Fruit fly (Drosophila melanogaster) whole organism: ENCODE results near the gene nAChRalpha6.

ENCODE experiments used
- Dll ChIP-seq: fragments of >200 bp; optimal IDR thresholded peaks from 2 replicates; lab custom pipeline; 2017
- usp ChIP-seq: fragments of >200 bp; optimal IDR thresholded peaks from 2 replicates; lab custom pipeline; 2017; ENCODE audit warnings: missing biosample characterization, missing genetic modification characterization, mixed read lengths

DNA sequence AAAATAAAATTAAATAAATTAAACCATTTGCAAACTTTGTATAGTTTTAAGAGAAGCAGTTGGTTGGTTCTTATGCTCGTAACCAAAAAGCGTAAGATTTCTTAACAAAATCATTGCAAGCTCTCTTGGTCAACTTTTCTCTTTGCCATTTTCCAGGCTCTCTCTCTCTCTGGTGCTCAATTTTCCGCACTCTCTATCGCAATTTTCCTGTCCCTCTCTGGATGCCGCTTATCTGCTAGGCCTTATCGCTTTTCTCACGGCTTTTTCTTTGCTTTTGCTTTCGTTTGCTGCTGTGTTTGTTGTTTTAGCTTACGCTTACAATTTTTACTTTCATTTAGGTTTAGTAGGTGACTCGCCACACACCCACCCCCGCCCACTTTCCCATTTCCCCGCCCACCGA is 141.4 kb downstream of the nAChRalpha6 start:
- TF ChIP-seq Dll (lab: Kevin White, UChicago) = no peak
- no peak for TF ChIP-seq usp
